Fruit fly (Drosophila melanogaster) whole organism, embryonic: ENCODE data around the gene CG10035.

Experiments used
- Aef1 ChIP-seq: fragments of 200-800 bp; sonication (Bioruptor generic); IDR thresholded peaks from 3 replicates; pipeline ENCODE4 v1.3.6; 2022; ENCODE audit warnings: missing biosample characterization, missing genetic modification characterization
- Atf-2 ChIP-seq: fragments of 200-800 bp; sonication (Bioruptor generic); optimal IDR thresholded peaks from 2 replicates; lab custom pipeline; 2016; ENCODE audit warnings: missing biosample characterization, missing genetic modification characterization
- Atf3 ChIP-seq: fragments of 200-800 bp; sonication (Bioruptor generic); optimal IDR thresholded peaks from 3 replicates; lab custom pipeline; 2016; ENCODE audit warnings: missing biosample characterization, missing genetic modification characterization
- B-H1 ChIP-seq: fragments of 200-800 bp; sonication (Bioruptor generic); IDR thresholded peaks from 3 replicates; pipeline ENCODE4 v1.3.6; 2022; ENCODE audit warnings: missing biosample characterization, missing genetic modification characterization
- CG10979 ChIP-seq: fragments of 200-800 bp; sonication (Bioruptor generic); optimal IDR thresholded peaks from 2 replicates; lab custom pipeline; 2018; ENCODE audit warnings: missing biosample characterization, mild to moderate bottlenecking, missing genetic modification characterization, moderate library complexity
- CG11085 ChIP-seq: fragments of 200-800 bp; sonication (Bioruptor generic); IDR thresholded peaks from 2 replicates; pipeline ENCODE4 v1.3.6; 2022; ENCODE audit warnings: missing biosample characterization, missing genetic modification characterization
- CG12071 ChIP-seq: fragments of 200-800 bp; sonication (Bioruptor generic); optimal IDR thresholded peaks from 3 replicates; lab custom pipeline; 2018; ENCODE audit warnings: missing biosample characterization, mild to moderate bottlenecking, missing genetic modification characterization
- CG12744 ChIP-seq: fragments of 200-800 bp; sonication (Bioruptor generic); optimal IDR thresholded peaks from 2 replicates; lab custom pipeline; 2016; ENCODE audit warnings: missing biosample characterization, missing genetic modification characterization
- CG13424 ChIP-seq: fragments of 200-800 bp; sonication (Bioruptor generic); optimal IDR thresholded peaks from 2 replicates; lab custom pipeline; 2019; ENCODE audit warnings: missing biosample characterization, mild to moderate bottlenecking, missing genetic modification characterization, moderate library complexity
- CG15269 ChIP-seq: fragments of 200-800 bp; sonication (Bioruptor generic); optimal IDR thresholded peaks from 2 replicates; lab custom pipeline; 2018; ENCODE audit warnings: missing biosample characterization, mild to moderate bottlenecking, missing genetic modification characterization, moderate library complexity
- CG1602 ChIP-seq: fragments of 200-800 bp; sonication (Bioruptor generic); optimal IDR thresholded peaks from 3 replicates; lab custom pipeline; 2016; ENCODE audit warnings: missing biosample characterization, missing genetic modification characterization
- CG16863 ChIP-seq: fragments of 200-800 bp; sonication (Bioruptor generic); optimal IDR thresholded peaks from 3 replicates; lab custom pipeline; 2016; ENCODE audit warnings: missing biosample characterization, missing genetic modification characterization
- CG17361 ChIP-seq: fragments of 200-800 bp; sonication (Bioruptor generic); IDR thresholded peaks from 3 replicates; pipeline ENCODE4 v1.3.6; 2022; ENCODE audit warnings: missing biosample characterization, missing genetic modification characterization
- CG18599 ChIP-seq: fragments of 200-800 bp; sonication (Bioruptor generic); optimal IDR thresholded peaks from 3 replicates; lab custom pipeline; 2017; ENCODE audit warnings: missing biosample characterization, missing genetic modification characterization, mild to moderate bottlenecking, moderate library complexity, missing genetic modification reagents
- CG3163 ChIP-seq: fragments of 200-800 bp; sonication (Bioruptor generic); optimal IDR thresholded peaks from 3 replicates; lab custom pipeline; 2016; ENCODE audit warnings: missing biosample characterization, missing genetic modification characterization
- CG4404 ChIP-seq: fragments of 200-800 bp; sonication (Bioruptor generic); IDR thresholded peaks from 2 replicates; pipeline ENCODE4 v1.3.6; 2022; ENCODE audit warnings: missing biosample characterization, missing genetic modification characterization
- CG4424 ChIP-seq: fragments of 200-800 bp; sonication (Bioruptor generic); optimal IDR thresholded peaks from 3 replicates; lab custom pipeline; 2016; ENCODE audit warnings: missing biosample characterization, missing genetic modification characterization
- CG5180 ChIP-seq: fragments of 200-800 bp; sonication (Bioruptor generic); optimal IDR thresholded peaks from 3 replicates; lab custom pipeline; 2017; ENCODE audit warnings: missing biosample characterization, missing genetic modification characterization, mild to moderate bottlenecking, moderate library complexity, missing genetic modification reagents
- CG6854 ChIP-seq: fragments of 200-800 bp; sonication (Bioruptor generic); optimal IDR thresholded peaks from 3 replicates; lab custom pipeline; 2017; ENCODE audit warnings: missing biosample characterization, mild to moderate bottlenecking, missing genetic modification characterization
- CG7556 ChIP-seq: fragments of 200-800 bp; sonication (Bioruptor generic); optimal IDR thresholded peaks from 2 replicates; lab custom pipeline; 2017; ENCODE audit warnings: missing biosample characterization, mild to moderate bottlenecking, missing genetic modification characterization
- CG7745 ChIP-seq: fragments of 200-800 bp; sonication (Bioruptor generic); optimal IDR thresholded peaks from 2 replicates; lab custom pipeline; 2018; ENCODE audit warnings: missing biosample characterization, mild to moderate bottlenecking, missing genetic modification characterization, moderate library complexity
- CHES-1-like ChIP-seq: fragments of 200-800 bp; sonication (Bioruptor generic); optimal IDR thresholded peaks from 2 replicates; lab custom pipeline; 2016; ENCODE audit warnings: missing biosample characterization, missing genetic modification characterization
- Eip74EF ChIP-seq, 2 experiments: fragments of 200-800 bp in 1 of 2; fragments of >200 bp in 1 of 2; sonication (Bioruptor generic) in 1 of 2; optimal IDR thresholded peaks; 2 replicates each; lab custom pipeline; 2017 to 2019; ENCODE audit warnings: missing biosample characterization in 2 of 2, missing genetic modification characterization in 2 of 2, mild to moderate bottlenecking in 1 of 2, moderate library complexity in 1 of 2
- Fer3 ChIP-seq: fragments of 200-800 bp; sonication (Bioruptor generic); optimal IDR thresholded peaks from 2 replicates; lab custom pipeline; 2018; ENCODE audit warnings: missing biosample characterization, mild to moderate bottlenecking, missing genetic modification characterization, moderate library complexity
- HLH4C ChIP-seq: fragments of 200-800 bp; sonication (Bioruptor generic); IDR thresholded peaks from 3 replicates; pipeline ENCODE4 v1.3.6; 2022; ENCODE audit warnings: missing biosample characterization, missing genetic modification characterization; ENCODE audit not compliant: partially characterized antibody
- Hey ChIP-seq: fragments of 200-800 bp; sonication (Bioruptor generic); optimal IDR thresholded peaks from 3 replicates; lab custom pipeline; 2018; ENCODE audit warnings: missing biosample characterization, mild to moderate bottlenecking, missing genetic modification characterization
- Hmr ChIP-seq: fragments of 200-800 bp; sonication (Bioruptor generic); optimal IDR thresholded peaks from 3 replicates; lab custom pipeline; 2017; ENCODE audit warnings: mild to moderate bottlenecking, missing biosample characterization, missing genetic modification reagents, missing genetic modification characterization
- Hr39 ChIP-seq: fragments of >200 bp; optimal IDR thresholded peaks from 2 replicates; lab custom pipeline; 2017
- Jarid2 ChIP-seq: fragments of 200-800 bp; sonication (Bioruptor generic); optimal IDR thresholded peaks from 3 replicates; lab custom pipeline; 2017; ENCODE audit warnings: mild to moderate bottlenecking, missing biosample characterization, missing genetic modification reagents, missing genetic modification characterization
- Lim3 ChIP-seq: fragments of 200-800 bp; sonication (Bioruptor generic); IDR thresholded peaks from 2 replicates; pipeline ENCODE4 v1.3.6; 2022; ENCODE audit warnings: missing biosample characterization, missing genetic modification characterization
- MESR4 ChIP-seq: fragments of 200-800 bp; sonication (Bioruptor generic); optimal IDR thresholded peaks from 2 replicates; lab custom pipeline; 2018; ENCODE audit warnings: missing biosample characterization, mild to moderate bottlenecking, missing genetic modification characterization, moderate library complexity
- NC2α ChIP-seq: fragments of 200-800 bp; sonication (Bioruptor generic); optimal IDR thresholded peaks from 2 replicates; lab custom pipeline; 2016; ENCODE audit warnings: missing biosample characterization, missing genetic modification characterization
- NK7.1 ChIP-seq: fragments of 200-800 bp; sonication (Bioruptor generic); optimal IDR thresholded peaks from 3 replicates; lab custom pipeline; 2016; ENCODE audit warnings: missing biosample characterization, missing genetic modification characterization
- Optix ChIP-seq: fragments of 200-800 bp; sonication (Bioruptor generic); IDR thresholded peaks from 3 replicates; pipeline ENCODE4 v1.3.6; 2022; ENCODE audit warnings: missing biosample characterization, missing genetic modification characterization
- Sox102F ChIP-seq: fragments of 200-800 bp; sonication (Bioruptor generic); optimal IDR thresholded peaks from 2 replicates; lab custom pipeline; 2018; ENCODE audit warnings: missing biosample characterization, mild to moderate bottlenecking, missing genetic modification characterization, moderate library complexity
- al ChIP-seq: fragments of 200-800 bp; sonication (Bioruptor generic); IDR thresholded peaks from 2 replicates; pipeline ENCODE4 v1.3.6; 2022; ENCODE audit warnings: missing biosample characterization, missing genetic modification characterization
- bbx ChIP-seq: fragments of 200-800 bp; sonication (Bioruptor generic); IDR thresholded peaks from 2 replicates; pipeline ENCODE4 v1.3.6; 2022; ENCODE audit warnings: missing biosample characterization, missing genetic modification characterization; ENCODE audit not compliant: partially characterized antibody
- cas ChIP-seq: fragments of 200-800 bp; sonication (Bioruptor generic); IDR thresholded peaks from 2 replicates; pipeline ENCODE4 v1.3.6; 2022; ENCODE audit warnings: missing biosample characterization, missing genetic modification characterization
- chm ChIP-seq: fragments of 200-800 bp; sonication (Bioruptor generic); IDR thresholded peaks from 2 replicates; pipeline ENCODE4 v1.3.6; 2022; ENCODE audit warnings: missing biosample characterization, missing genetic modification characterization
- ci ChIP-seq: fragments of 200-800 bp; sonication (Bioruptor generic); IDR thresholded peaks from 3 replicates; pipeline ENCODE4 v1.3.6; 2022; ENCODE audit warnings: missing biosample characterization, missing genetic modification characterization
- cwo ChIP-seq: fragments of 200-800 bp; sonication (Bioruptor generic); optimal IDR thresholded peaks from 3 replicates; lab custom pipeline; 2017; ENCODE audit warnings: missing biosample characterization, missing genetic modification characterization, mild to moderate bottlenecking, moderate library complexity, missing genetic modification reagents
- gem ChIP-seq: fragments of 200-800 bp; sonication (Bioruptor generic); optimal IDR thresholded peaks from 2 replicates; lab custom pipeline; 2019; ENCODE audit warnings: missing biosample characterization, mild to moderate bottlenecking, missing genetic modification characterization, moderate library complexity
- hb ChIP-seq: fragments of 200-800 bp; sonication (Bioruptor generic); IDR thresholded peaks from 3 replicates; pipeline ENCODE4 v1.3.6; 2022; ENCODE audit warnings: missing biosample characterization, missing genetic modification characterization; ENCODE audit not compliant: partially characterized antibody
- klu ChIP-seq: fragments of 200-800 bp; sonication (Bioruptor generic); IDR thresholded peaks from 2 replicates; pipeline ENCODE4 v1.3.6; 2022; ENCODE audit warnings: missing biosample characterization, missing genetic modification characterization
- lab ChIP-seq: fragments of 200-800 bp; sonication (Bioruptor generic); optimal IDR thresholded peaks from 3 replicates; lab custom pipeline; 2017; ENCODE audit warnings: missing biosample characterization, missing genetic modification characterization, mild to moderate bottlenecking, moderate library complexity, missing genetic modification reagents
- repo ChIP-seq: fragments of 200-800 bp; sonication (Bioruptor generic); optimal IDR thresholded peaks from 2 replicates; lab custom pipeline; 2016; ENCODE audit warnings: missing biosample characterization, missing genetic modification characterization
- trem ChIP-seq: fragments of 200-800 bp; optimal IDR thresholded peaks from 3 replicates; lab custom pipeline; 2019; ENCODE audit warnings: missing biosample characterization, mild to moderate bottlenecking, missing genetic modification characterization, moderate library complexity
- twi ChIP-seq: fragments of 200-800 bp; optimal IDR thresholded peaks from 2 replicates; lab custom pipeline; 2019; ENCODE audit warnings: missing biosample characterization, mild to moderate bottlenecking, missing genetic modification characterization, moderate library complexity
- z ChIP-seq: fragments of 200-800 bp; sonication (Bioruptor generic); IDR thresholded peaks from 3 replicates; pipeline ENCODE4 v1.3.6; 2022; ENCODE audit warnings: missing biosample characterization, missing genetic modification characterization

The CG10035 gene

DNA sequence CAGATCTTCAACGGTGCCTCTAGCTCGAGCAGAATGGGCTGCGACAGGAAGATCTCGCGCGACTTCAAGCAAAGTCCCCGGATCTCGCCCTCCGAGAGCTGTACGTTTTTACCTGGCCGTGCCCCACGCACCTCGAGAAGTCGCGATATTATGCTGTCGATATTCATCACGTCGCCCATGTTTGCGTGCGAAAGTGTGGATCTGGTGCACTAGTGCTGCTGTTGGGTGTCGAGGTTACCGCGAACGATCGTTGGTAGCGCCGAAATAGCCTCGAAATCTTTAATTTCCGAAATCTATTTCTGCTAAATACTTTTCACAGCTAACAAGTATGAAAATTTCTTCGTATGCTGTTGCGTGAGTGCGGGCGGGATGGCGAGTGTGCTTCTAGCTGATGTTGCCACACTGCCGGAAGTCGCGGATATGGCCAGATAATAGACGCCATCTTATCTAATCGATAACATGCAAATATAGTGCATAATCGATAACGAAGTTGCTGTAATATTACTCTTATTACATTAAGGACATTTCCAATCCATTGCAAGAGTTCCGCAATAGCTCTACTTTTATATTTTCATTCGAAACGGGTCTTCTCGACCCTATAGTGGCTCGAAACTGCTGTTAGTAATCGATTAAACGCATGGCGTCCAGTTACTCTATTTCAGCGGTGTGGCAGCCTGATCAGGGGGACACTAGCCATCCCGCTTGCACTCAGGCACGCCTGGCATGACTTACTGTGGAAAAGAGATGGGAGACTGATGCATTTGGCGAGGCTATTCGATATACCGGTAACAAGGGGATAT lies 43.2 kb upstream of the CG10035 start, which contains the start of gene Pp1-87B (continued):
- no peak for TF ChIP-seq CG16863 (GFP tag; lab: Kevin White, UChicago)
- TF ChIP-seq CG1602 (GFP tag; lab: Kevin White, UChicago): no peak
- TF ChIP-seq Jarid2: no peak
- TF ChIP-seq NK7.1 (GFP tag; lab: Kevin White, UChicago): no peak
- peak; percentile 8 for TF ChIP-seq CG4424 (GFP tag; lab: Kevin White, UChicago)
- TF ChIP-seq CG17361 (GFP tag; lab: Robert Waterston, UW): peak; percentile 80
- TF ChIP-seq CG11085: no peak
- peak; percentile 98 for TF ChIP-seq MESR4 (GFP tag; lab: Kevin White, UChicago)
- peak; percentile 28 for TF ChIP-seq trem (tag; lab: Kevin White, UChicago)
- no peak for TF ChIP-seq CG4404 (GFP tag; lab: Robert Waterston, UW)
- no peak for TF ChIP-seq Hey
- no peak for TF ChIP-seq bbx (GFP tag; lab: Robert Waterston, UW)
- 0 out of 2 replicates have a peak, but pooled peaks have one; percentile 52 for TF ChIP-seq chm (GFP tag; lab: Robert Waterston, UW)
- TF ChIP-seq cas: no peak
- no peak for TF ChIP-seq CG10979 (tag; lab: Kevin White, UChicago)
- no peak for TF ChIP-seq Fer3 (tag; lab: Kevin White, UChicago)
- TF ChIP-seq Atf3 (GFP tag; lab: Kevin White, UChicago): no peak
- no peak for TF ChIP-seq CG5180 (GFP tag; lab: Kevin White, UChicago)
- no peak for TF ChIP-seq CG13424
- no peak for TF ChIP-seq CG3163 (GFP tag; lab: Kevin White, UChicago)
- TF ChIP-seq Aef1 (GFP tag; lab: Robert Waterston, UW): no peak
- no peak for TF ChIP-seq CG12744 (GFP tag; lab: Kevin White, UChicago)
- TF ChIP-seq twi (tag; lab: Kevin White, UChicago): peak; percentile 28
- no peak for TF ChIP-seq hb
- TF ChIP-seq Optix (GFP tag; lab: Robert Waterston, UW): no peak
- TF ChIP-seq CG7745: no peak
- TF ChIP-seq ci (GFP tag; lab: Robert Waterston, UW): 0 out of 3 replicates have a peak, but pooled peaks have one; percentile 5
- no peak for TF ChIP-seq CHES-1-like (GFP tag; lab: Kevin White, UChicago)
- TF ChIP-seq cwo (GFP tag; lab: Kevin White, UChicago): no peak
- TF ChIP-seq Sox102F (GFP tag; lab: Kevin White, UChicago): no peak
- TF ChIP-seq lab (GFP tag; lab: Kevin White, UChicago): no peak
- no peak for TF ChIP-seq CG15269
- no peak for TF ChIP-seq CG18599 (GFP tag; lab: Kevin White, UChicago)
- TF ChIP-seq CG7556 (GFP tag; lab: Kevin White, UChicago): no peak
- no peak for TF ChIP-seq Eip74EF (GFP tag; optimal IDR thresholded peaks at IDR 0.05; lab: Kevin White, UChicago)
- TF ChIP-seq Hr39: no peak
- TF ChIP-seq gem (tag; lab: Kevin White, UChicago): no peak
- peak; percentile 66; the same call in 2 of the 3 replicates for TF ChIP-seq HLH4C
- no peak for TF ChIP-seq CG6854 (GFP tag; lab: Kevin White, UChicago)
- no peak for TF ChIP-seq repo (GFP tag; lab: Kevin White, UChicago)
- no peak for TF ChIP-seq z
- TF ChIP-seq Lim3: no peak
- TF ChIP-seq al (GFP tag; lab: Robert Waterston, UW): no peak
- no peak for TF ChIP-seq Atf-2 (GFP tag; lab: Kevin White, UChicago)
- no peak for TF ChIP-seq CG12071 (GFP tag; lab: Kevin White, UChicago)
- no peak for TF ChIP-seq B-H1 (GFP tag; lab: Robert Waterston, UW)
- TF ChIP-seq klu (GFP tag; lab: Robert Waterston, UW): no peak
- no peak for TF ChIP-seq NC2α (GFP tag; lab: Kevin White, UChicago)
- peak; percentile 32 for TF ChIP-seq Hmr (GFP tag; lab: Kevin White, UChicago)
